Worm (Caenorhabditis elegans): ENCODE data around the gene str-151.

DNA sequence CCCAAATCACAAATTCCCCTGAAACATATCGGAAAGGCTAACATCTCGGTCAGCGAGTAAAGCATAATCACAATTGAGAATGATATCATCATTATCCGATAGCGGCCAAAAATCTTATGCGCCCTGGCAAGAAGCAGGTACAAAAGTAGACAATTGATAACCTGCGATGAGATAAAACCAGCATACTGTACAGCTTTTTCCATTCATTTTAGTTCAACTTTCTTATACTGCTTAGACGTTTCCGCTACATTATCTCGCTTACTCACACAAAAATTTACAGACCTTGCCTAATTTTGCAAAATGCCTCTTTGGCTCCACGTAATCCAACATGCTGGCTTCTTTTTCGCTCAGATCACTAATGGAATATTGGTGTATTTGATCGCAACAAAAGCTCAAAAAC lies 7.0 kb downstream of the str-151 start, which contains the start of gene str-150:
- TF ChIP-seq ama-1 (optimal IDR thresholded peaks at IDR 0.05), result no peak
- no peak for TF ChIP-seq flt-1 (GFP tag; IDR thresholded peaks at IDR 0.05)
- no peak for TF ChIP-seq tra-4 (tag; optimal IDR thresholded peaks at IDR 0.05)
- TF ChIP-seq tbx-11 (GFP tag; IDR thresholded peaks at IDR 0.05), result no peak

Data from whole organism, early embryonic.